Worm (Caenorhabditis elegans) whole organism, mixed stage, embryonic: ENCODE measurements around the gene nspb-6.

Experiments
- blmp-1 ChIP-seq: fragments of 150-350 bp; optimal IDR thresholded peaks from 2 replicates; lab custom pipeline; 2014; ENCODE audit warnings: missing biosample characterization, missing genetic modification characterization
- ceh-83 ChIP-seq: fragments of 200-800 bp; sonication (Bioruptor generic); optimal IDR thresholded peaks from 2 replicates; lab custom pipeline; 2018; ENCODE audit warnings: mild to moderate bottlenecking, missing genetic modification characterization, missing compliant biosample characterization
- elt-1 ChIP-seq: sonication (generic microtip); optimal IDR thresholded peaks from 2 replicates; lab custom pipeline; 2017; ENCODE audit warnings: missing genetic modification characterization, mild to moderate bottlenecking, missing compliant biosample characterization, antibody characterized with exemption, moderate library complexity, borderline replicate concordance; ENCODE audit not compliant: insufficient read depth
- lin-13 ChIP-seq: fragments of 150-350 bp; optimal IDR thresholded peaks from 2 replicates; lab custom pipeline; 2014; ENCODE audit warnings: missing biosample characterization, missing genetic modification characterization
- mab-5 ChIP-seq: fragments of 150-350 bp; optimal IDR thresholded peaks from 2 replicates; lab custom pipeline; 2014; ENCODE audit warnings: missing biosample characterization, missing genetic modification characterization
- mep-1 ChIP-seq: fragments of 150-350 bp; optimal IDR thresholded peaks from 2 replicates; lab custom pipeline; 2017; ENCODE audit warnings: missing biosample characterization, missing genetic modification reagents, missing genetic modification characterization, inconsistent platforms
- nhr-12 ChIP-seq: fragments of 150-350 bp; optimal IDR thresholded peaks from 2 replicates; lab custom pipeline; 2014; ENCODE audit warnings: missing biosample characterization, missing genetic modification characterization
- nhr-237 ChIP-seq: fragments of 150-350 bp; optimal IDR thresholded peaks from 2 replicates; lab custom pipeline; 2014; ENCODE audit warnings: missing biosample characterization, missing genetic modification characterization
- pha-4 ChIP-seq: fragments of 150-350 bp; optimal IDR thresholded peaks from 2 replicates; lab custom pipeline; 2018; ENCODE audit warnings: missing biosample characterization, missing genetic modification reagents, missing genetic modification characterization
- snpc-4 ChIP-seq: fragments of 150-350 bp; optimal IDR thresholded peaks from 2 replicates; lab custom pipeline; 2014; ENCODE audit warnings: missing biosample characterization, missing genetic modification characterization
- tbx-8 ChIP-seq: fragments of 200-800 bp; sonication (Bioruptor generic); optimal IDR thresholded peaks from 2 replicates; lab custom pipeline; 2018; ENCODE audit warnings: mild to moderate bottlenecking, missing genetic modification characterization, moderate library complexity, missing compliant biosample characterization
- unc-39 ChIP-seq: fragments of 150-350 bp; optimal IDR thresholded peaks from 2 replicates; lab custom pipeline; 2014; ENCODE audit warnings: missing biosample characterization, missing genetic modification characterization
- unc-62 ChIP-seq: fragments of 150-350 bp; optimal IDR thresholded peaks from 2 replicates; lab custom pipeline; 2014; ENCODE audit warnings: missing biosample characterization, missing genetic modification reagents, missing genetic modification characterization
- ztf-11 ChIP-seq: fragments of 150-350 bp; optimal IDR thresholded peaks from 2 replicates; lab custom pipeline; 2014; ENCODE audit warnings: missing biosample characterization, missing genetic modification characterization

- no peak for TF ChIP-seq ceh-83 (GFP tag; lab: Kevin White, UChicago)
- no peak for TF ChIP-seq unc-62 (GFP tag; lab: Kevin White, UChicago)
- no peak for TF ChIP-seq unc-39 (tag; lab: Kevin White, UChicago)
- TF ChIP-seq elt-1 (tag; lab: Kevin White, UChicago) = no peak
- TF ChIP-seq nhr-237 (tag; lab: Kevin White, UChicago) = no peak
- no peak for TF ChIP-seq tbx-8 (GFP tag; lab: Kevin White, UChicago)
- TF ChIP-seq ztf-11 = no peak
- no peak for TF ChIP-seq mep-1
- TF ChIP-seq pha-4 (tag; lab: Kevin White, UChicago) = no peak
- TF ChIP-seq blmp-1 (tag; lab: Kevin White, UChicago) = no peak
- no peak for TF ChIP-seq mab-5 (tag; lab: Kevin White, UChicago)
- no peak for TF ChIP-seq snpc-4 (tag; lab: Kevin White, UChicago)
- TF ChIP-seq nhr-12 = no peak
- no peak for TF ChIP-seq lin-13 (tag; lab: Kevin White, UChicago)
Observed at ce11 chrIV:5944172-5944571, 48.9 kb downstream of the nspb-6 start.
